Worm (Caenorhabditis elegans): ENCODE results near the gene srx-4.
A peak's percentile ranks its signal among the peaks of the same experiment; 100 is the strongest.

srx-4 gene

DNA sequence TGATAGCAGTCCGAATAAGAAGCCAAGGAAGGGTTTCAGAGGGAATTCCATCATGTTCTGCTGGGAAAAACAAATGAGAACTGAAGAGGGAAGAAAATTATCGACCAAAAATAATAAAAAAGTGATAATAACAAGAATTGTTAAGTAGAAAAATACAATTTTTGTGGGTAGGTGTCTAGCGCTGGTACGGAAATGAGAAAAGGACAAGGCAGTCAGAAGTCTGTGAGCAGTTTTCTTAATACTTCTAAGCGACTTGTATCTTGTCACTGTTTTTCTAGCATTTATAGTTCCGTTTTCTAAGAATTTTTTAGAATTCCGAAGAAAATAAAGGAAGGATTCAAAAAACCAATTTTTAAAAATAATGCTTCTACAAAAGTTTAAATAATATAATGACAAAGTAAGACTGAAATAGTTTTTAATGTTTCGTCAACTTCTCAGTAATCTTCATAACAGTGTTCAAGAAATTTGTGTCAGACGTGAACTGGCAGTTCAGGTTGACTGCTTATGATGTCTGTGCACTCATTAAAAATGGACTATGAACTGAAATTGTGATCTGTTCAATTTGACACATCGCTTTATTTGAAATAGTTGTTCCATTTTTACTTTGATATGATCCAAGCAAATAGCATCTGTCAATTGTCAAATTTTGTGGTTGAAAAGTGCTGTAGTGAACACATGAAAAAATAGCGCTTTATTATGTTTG lies at the start of gene srx-4:
TSS of gene srx-4 (minus strand) at position 51 of the 703 bp plus-strand sequence.
- no peak for TF ChIP-seq lin-32 (GFP tag; optimal IDR thresholded peaks at IDR 0.05)

DNA sequence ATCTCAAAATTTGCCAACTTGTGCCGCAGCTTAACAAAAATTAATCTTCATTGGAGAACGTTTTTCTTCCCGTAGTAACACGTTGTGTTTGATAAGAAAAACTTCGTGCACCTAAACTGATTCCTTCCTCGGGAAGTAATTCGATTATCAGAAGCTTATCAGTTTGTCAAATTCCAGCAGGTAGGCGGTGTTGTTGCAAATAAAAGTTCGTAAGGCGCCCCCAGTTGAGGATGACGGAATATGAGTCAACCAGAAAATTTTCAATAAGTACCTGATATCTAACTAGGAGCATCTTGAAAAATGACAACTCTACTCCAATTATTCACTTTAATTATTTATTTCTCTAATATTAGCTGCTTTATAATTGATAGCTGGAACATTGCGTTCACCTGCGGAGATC lies 49.2 kb upstream of the srx-4 start, which contains the start of gene C05E4.7:
TSS of gene C05E4.7 (plus strand) at position 301 of the 400 bp plus-strand sequence.
- TF ChIP-seq cnd-1 (tag; optimal IDR thresholded peaks at IDR 0.05) (no peak), drap-1 (GFP tag; optimal IDR thresholded peaks at IDR 0.05) (no peak), ham-2 (GFP tag; optimal IDR thresholded peaks at IDR 0.05) (no peak)

DNA sequence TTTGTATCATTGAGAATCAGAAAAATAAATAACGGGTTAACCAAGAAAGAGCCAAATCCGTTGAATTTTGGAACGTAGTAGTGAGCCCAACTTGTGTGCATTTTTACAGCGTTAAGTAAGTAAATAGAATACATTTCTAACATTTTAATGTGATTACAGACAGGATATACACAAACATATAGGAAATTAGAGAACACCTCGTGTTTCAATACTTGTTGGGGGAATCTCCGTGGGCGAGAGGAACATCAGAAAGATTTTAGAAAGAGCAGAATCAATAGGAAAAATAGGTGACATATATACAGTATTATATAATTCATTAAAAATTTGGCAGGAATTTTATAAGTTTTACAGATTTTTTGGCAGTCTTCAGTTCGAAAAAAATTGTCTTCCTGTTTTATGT lies 46.2 kb upstream of the srx-4 start, which contains the start of gene srj-24:
TSS of gene srj-24 (minus strand) at position 101 of the 400 bp plus-strand sequence.
- no peak for TF ChIP-seq cnd-1 (tag; optimal IDR thresholded peaks at IDR 0.05)
- no peak for TF ChIP-seq nhr-28 (tag; optimal IDR thresholded peaks at IDR 0.05)
- TF ChIP-seq ces-1 (GFP tag; optimal IDR thresholded peaks at IDR 0.05), result no peak

DNA sequence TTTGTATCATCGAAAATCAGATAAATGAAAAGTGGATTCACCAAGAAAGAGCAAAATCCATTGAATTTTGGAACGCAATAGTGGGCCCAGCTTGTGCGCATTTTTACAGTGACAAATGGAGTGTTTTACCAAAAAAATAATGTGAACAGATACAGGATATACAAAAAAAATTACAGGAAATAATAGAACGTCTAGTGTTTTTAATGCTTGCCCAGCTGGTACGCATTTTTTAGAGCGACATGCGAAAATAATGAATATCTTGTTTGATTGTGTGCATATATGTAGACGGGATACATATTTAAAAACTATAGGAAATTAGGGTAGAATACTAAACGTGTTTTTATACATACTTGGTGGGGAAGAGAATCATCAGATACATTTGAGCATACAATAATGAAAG lies 43.6 kb upstream of the srx-4 start, which contains the start of gene srj-25:
TSS of gene srj-25 (minus strand) at position 101 of the 400 bp plus-strand sequence.
- TF ChIP-seq sem-2 (GFP tag; optimal IDR thresholded peaks at IDR 0.05), result no peak
- TF ChIP-seq ceh-83 (GFP tag; optimal IDR thresholded peaks at IDR 0.05), result no peak
- TF ChIP-seq mab-5 (tag; optimal IDR thresholded peaks at IDR 0.05), result no peak
- no peak for TF ChIP-seq nhr-12 (tag; optimal IDR thresholded peaks at IDR 0.05)
- TF ChIP-seq blmp-1 (tag; optimal IDR thresholded peaks at IDR 0.05), result no peak
- TF ChIP-seq unc-120 (tag; optimal IDR thresholded peaks at IDR 0.05; ENCODE audit: poor library complexity, severe bottlenecking), result no peak
- no peak for TF ChIP-seq lsy-2 (tag; optimal IDR thresholded peaks at IDR 0.05)
- TF ChIP-seq ces-1 (GFP tag; optimal IDR thresholded peaks at IDR 0.05), result no peak
- no peak for TF ChIP-seq cnd-1 (tag; optimal IDR thresholded peaks at IDR 0.05)
- TF ChIP-seq bed-3 (GFP tag; optimal IDR thresholded peaks at IDR 0.05), result no peak
- no peak for TF ChIP-seq snpc-4 (tag; optimal IDR thresholded peaks at IDR 0.05)
- no peak for TF ChIP-seq M03D4.4 (tag; optimal IDR thresholded peaks at IDR 0.05)
- TF ChIP-seq unc-62 (GFP tag; optimal IDR thresholded peaks at IDR 0.05), result no peak
- no peak for TF ChIP-seq ztf-11 (tag; optimal IDR thresholded peaks at IDR 0.05)
- no peak for TF ChIP-seq sptf-1 (tag; optimal IDR thresholded peaks at IDR 0.05)
- TF ChIP-seq pha-4 (tag; optimal IDR thresholded peaks at IDR 0.05), result no peak
- TF ChIP-seq hlh-1 (tag; optimal IDR thresholded peaks at IDR 0.05), result no peak
- no peak for TF ChIP-seq drap-1 (GFP tag; optimal IDR thresholded peaks at IDR 0.05)

DNA sequence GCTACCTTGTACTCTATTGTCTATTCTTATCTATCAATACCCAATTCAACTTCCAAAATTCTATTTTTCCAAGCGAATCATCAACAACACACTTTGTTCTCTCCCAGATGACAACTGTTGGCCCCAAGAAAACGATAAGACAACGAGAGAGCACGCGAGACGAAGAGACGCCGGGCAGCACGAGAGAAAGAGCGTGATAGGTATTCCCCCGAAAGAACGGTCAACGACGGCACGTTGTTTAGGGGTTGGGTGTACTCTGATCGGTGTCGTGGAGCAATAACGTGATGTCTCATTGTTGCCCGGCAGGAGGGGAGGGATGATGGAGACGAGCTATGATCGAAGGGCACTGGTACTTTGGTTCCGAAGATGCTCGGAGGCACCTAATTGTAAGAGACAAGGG lies 38.8 kb upstream of the srx-4 start:
- TF ChIP-seq unc-120 (tag; optimal IDR thresholded peaks at IDR 0.05; ENCODE audit: poor library complexity, severe bottlenecking), result peak; percentile 91
- no peak for TF ChIP-seq cnd-1 (tag; optimal IDR thresholded peaks at IDR 0.05)
- TF ChIP-seq nhr-12 (tag; optimal IDR thresholded peaks at IDR 0.05), result no peak
- TF ChIP-seq tbx-8 (GFP tag; optimal IDR thresholded peaks at IDR 0.05), result no peak
- TF ChIP-seq bed-3 (GFP tag; optimal IDR thresholded peaks at IDR 0.05), result no peak
- no peak for TF ChIP-seq ces-1 (GFP tag; optimal IDR thresholded peaks at IDR 0.05)
- peak; percentile 89 for TF ChIP-seq nhr-2 (tag; optimal IDR thresholded peaks at IDR 0.05)
- no peak for TF ChIP-seq mep-1 (tag; optimal IDR thresholded peaks at IDR 0.05)
- no peak for TF ChIP-seq ham-2 (GFP tag; optimal IDR thresholded peaks at IDR 0.05)
- no peak for TF ChIP-seq elt-1 (tag; optimal IDR thresholded peaks at IDR 0.05; ENCODE audit: borderline replicate concordance, insufficient read depth)
- no peak for TF ChIP-seq ceh-83 (GFP tag; optimal IDR thresholded peaks at IDR 0.05)
- TF ChIP-seq ztf-11 (tag; optimal IDR thresholded peaks at IDR 0.05), result no peak
- TF ChIP-seq unc-62 (GFP tag; optimal IDR thresholded peaks at IDR 0.05), result peak; percentile 87
- peak; percentile 41 for TF ChIP-seq M03D4.4 (tag; optimal IDR thresholded peaks at IDR 0.05)
- TF ChIP-seq sem-2 (GFP tag; optimal IDR thresholded peaks at IDR 0.05), result no peak
- TF ChIP-seq drap-1 (GFP tag; optimal IDR thresholded peaks at IDR 0.05), result peak; percentile 11
- no peak for TF ChIP-seq pha-4 (tag; optimal IDR thresholded peaks at IDR 0.05)
- no peak for TF ChIP-seq ceh-43 (GFP tag; optimal IDR thresholded peaks at IDR 0.05)
- TF ChIP-seq mab-5 (tag; optimal IDR thresholded peaks at IDR 0.05), result no peak
- no peak for TF ChIP-seq lin-32 (GFP tag; optimal IDR thresholded peaks at IDR 0.05)
- TF ChIP-seq nhr-28 (tag; optimal IDR thresholded peaks at IDR 0.05), result no peak
- TF ChIP-seq lsy-2 (tag; optimal IDR thresholded peaks at IDR 0.05), result no peak
- no peak for TF ChIP-seq nhr-237 (tag; optimal IDR thresholded peaks at IDR 0.05)
- no peak for TF ChIP-seq unc-39 (tag; optimal IDR thresholded peaks at IDR 0.05)
- no peak for TF ChIP-seq flh-1 (GFP tag; optimal IDR thresholded peaks at IDR 0.05)
- no peak for TF ChIP-seq zip-8 (tag; optimal IDR thresholded peaks at IDR 0.05)
- peak; percentile 98 for TF ChIP-seq hlh-1 (tag; optimal IDR thresholded peaks at IDR 0.05)
- TF ChIP-seq mls-2 (tag; optimal IDR thresholded peaks at IDR 0.05), result no peak
- TF ChIP-seq sptf-1 (tag; optimal IDR thresholded peaks at IDR 0.05), result no peak
- no peak for TF ChIP-seq snpc-4 (tag; optimal IDR thresholded peaks at IDR 0.05)
- no peak for TF ChIP-seq nhr-76 (tag; optimal IDR thresholded peaks at IDR 0.05)
- no peak for TF ChIP-seq lin-13 (tag; optimal IDR thresholded peaks at IDR 0.05)
- TF ChIP-seq ceh-39 (tag; optimal IDR thresholded peaks at IDR 0.05), result no peak
- TF ChIP-seq blmp-1 (tag; optimal IDR thresholded peaks at IDR 0.05), result no peak
- TF ChIP-seq elt-3 (tag; optimal IDR thresholded peaks at IDR 0.05), result no peak
